Worm (Caenorhabditis elegans) whole organism, L4 larva: ENCODE data around the gene kars-1.

Source experiments
- F10B5.3 ChIP-seq: sonication (generic microtip); optimal IDR thresholded peaks from 2 replicates; lab custom pipeline; 2016; ENCODE audit warnings: mild to moderate bottlenecking, missing genetic modification characterization, missing compliant biosample characterization
- R02D3.7 ChIP-seq: fragments of 150-350 bp; sonication (generic microtip); optimal IDR thresholded peaks from 3 replicates; lab custom pipeline; 2014; ENCODE audit warnings: missing biosample characterization, missing genetic modification characterization
- Y105C5A.15 ChIP-seq: fragments of 200-800 bp; sonication (Bioruptor generic); IDR thresholded peaks from 2 replicates; pipeline ENCODE4 v1.3.6; 2022; ENCODE audit warnings: missing genetic modification characterization, missing compliant biosample characterization
- Y75B8A.6 ChIP-seq: fragments of 200-800 bp; sonication (Bioruptor generic); IDR thresholded peaks from 2 replicates; pipeline ENCODE4 v1.3.6; 2022; ENCODE audit warnings: missing genetic modification reagents, missing genetic modification characterization, missing compliant biosample characterization
- ZK337.2 ChIP-seq: fragments of 200-800 bp; sonication (Bioruptor generic); IDR thresholded peaks from 2 replicates; pipeline ENCODE4 v1.3.6; 2022; ENCODE audit warnings: missing genetic modification reagents, missing genetic modification characterization, missing compliant biosample characterization
- aha-1 ChIP-seq: fragments of 150-350 bp; peaks from one replicate; lab custom pipeline; 2014; ENCODE audit warnings: missing biosample characterization, missing genetic modification characterization
- aly-2 ChIP-seq: sonication (generic microtip); optimal IDR thresholded peaks from 2 replicates; lab custom pipeline; 2018; ENCODE audit warnings: missing biosample characterization, missing genetic modification characterization
- attf-4 ChIP-seq: sonication (generic microtip); optimal IDR thresholded peaks from 3 replicates; lab custom pipeline; 2017; ENCODE audit warnings: missing biosample characterization, missing genetic modification characterization
- ceh-32 ChIP-seq: sonication (generic microtip); optimal IDR thresholded peaks from 2 replicates; lab custom pipeline; 2016; ENCODE audit warnings: mild to moderate bottlenecking, missing genetic modification characterization, missing compliant biosample characterization; ENCODE audit not compliant: poor library complexity
- ceh-44 ChIP-seq: fragments of 200-800 bp; sonication (Bioruptor generic); IDR thresholded peaks from 2 replicates; pipeline ENCODE4 v1.3.6; 2022; ENCODE audit warnings: missing genetic modification reagents, missing genetic modification characterization, missing compliant biosample characterization
- ceh-82 ChIP-seq: sonication (generic microtip); optimal IDR thresholded peaks from 2 replicates; lab custom pipeline; 2017; ENCODE audit warnings: missing biosample characterization, missing genetic modification characterization
- cey-2 ChIP-seq: sonication (generic microtip); optimal IDR thresholded peaks from 3 replicates; lab custom pipeline; 2017; ENCODE audit warnings: missing genetic modification characterization, mild to moderate bottlenecking, missing compliant biosample characterization, antibody characterized with exemption, borderline replicate concordance; ENCODE audit not compliant: insufficient read depth
- daf-12 ChIP-seq: fragments of 150-350 bp; optimal IDR thresholded peaks from 2 replicates; lab custom pipeline; 2014; ENCODE audit warnings: missing biosample characterization, missing genetic modification reagents, missing genetic modification characterization
- daf-8 ChIP-seq: fragments of 200-800 bp; sonication (Bioruptor generic); IDR thresholded peaks from 2 replicates; pipeline ENCODE4 v1.3.6; 2022; ENCODE audit warnings: missing genetic modification characterization, missing compliant biosample characterization
- dmd-6 ChIP-seq: fragments of 200-800 bp; sonication (Bioruptor generic); IDR thresholded peaks from 2 replicates; pipeline ENCODE4 v1.3.6; 2022; ENCODE audit warnings: missing genetic modification reagents, missing genetic modification characterization, missing compliant biosample characterization
- dmd-9 ChIP-seq: fragments of 200-800 bp; sonication (Bioruptor generic); IDR thresholded peaks from 2 replicates; pipeline ENCODE4 v1.3.6; 2022; ENCODE audit warnings: missing genetic modification reagents, missing genetic modification characterization, missing compliant biosample characterization
- dpl-1 ChIP-seq: fragments of 150-350 bp; optimal IDR thresholded peaks from 2 replicates; lab custom pipeline; 2014; ENCODE audit warnings: missing biosample characterization, missing genetic modification reagents, missing genetic modification characterization
- egl-27 ChIP-seq: sonication (generic microtip); optimal IDR thresholded peaks from 3 replicates; lab custom pipeline; 2017; ENCODE audit warnings: missing biosample characterization, missing genetic modification reagents, missing genetic modification characterization
- fkh-10 ChIP-seq: fragments of 150-350 bp; optimal IDR thresholded peaks from 2 replicates; lab custom pipeline; 2014; ENCODE audit warnings: missing biosample characterization, missing genetic modification reagents, missing genetic modification characterization
- gei-8 ChIP-seq: fragments of 200-800 bp; sonication (Bioruptor generic); optimal IDR thresholded peaks from 2 replicates; lab custom pipeline; 2018; ENCODE audit warnings: mild to moderate bottlenecking, missing genetic modification characterization, missing compliant biosample characterization
- hlh-11 ChIP-seq: fragments of 200-800 bp; sonication (Bioruptor generic); optimal IDR thresholded peaks from 2 replicates; lab custom pipeline; 2018; ENCODE audit warnings: mild to moderate bottlenecking, missing genetic modification characterization, missing compliant biosample characterization
- hmg-1.1 ChIP-seq: fragments of 200-800 bp; sonication (Bioruptor generic); IDR thresholded peaks from 2 replicates; pipeline ENCODE4 v1.3.6; 2022; ENCODE audit warnings: missing genetic modification reagents, missing genetic modification characterization, missing compliant biosample characterization
- lin-13 ChIP-seq: fragments of 150-350 bp; optimal IDR thresholded peaks from 2 replicates; lab custom pipeline; 2014; ENCODE audit warnings: missing biosample characterization, missing genetic modification reagents, missing genetic modification characterization
- lin-38 ChIP-seq: fragments of 200-800 bp; sonication (Bioruptor generic); IDR thresholded peaks from 2 replicates; pipeline ENCODE4 v1.3.6; 2022; ENCODE audit warnings: missing genetic modification reagents, missing genetic modification characterization, missing compliant biosample characterization
- lir-3 ChIP-seq: sonication (generic microtip); optimal IDR thresholded peaks from 2 replicates; lab custom pipeline; 2016; ENCODE audit warnings: mild to moderate bottlenecking, missing genetic modification characterization, missing compliant biosample characterization
- mdl-1 ChIP-seq, 2 experiments: fragments of 150-350 bp in 1 of 2; sonication (generic microtip) in 1 of 2; optimal IDR thresholded peaks; 2 replicates each; lab custom pipeline; 2014 to 2017; ENCODE audit warnings: missing biosample characterization in 2 of 2, missing genetic modification characterization in 2 of 2
- mdt-29 ChIP-seq: fragments of 200-800 bp; sonication (Bioruptor generic); IDR thresholded peaks from 2 replicates; pipeline ENCODE4 v1.3.6; 2022; ENCODE audit warnings: missing genetic modification reagents, missing genetic modification characterization, missing compliant biosample characterization
- mep-1 ChIP-seq: fragments of 150-350 bp; sonication (generic microtip); optimal IDR thresholded peaks from 3 replicates; lab custom pipeline; 2014; ENCODE audit warnings: missing biosample characterization, missing genetic modification characterization
- mxl-2 ChIP-seq: fragments of 200-800 bp; sonication (Bioruptor generic); conservative IDR thresholded peaks from 2 replicates; pipeline ENCODE4 v1.3.6; 2022; ENCODE audit warnings: missing genetic modification reagents, missing genetic modification characterization, missing compliant biosample characterization
- nhr-10 ChIP-seq: fragments of 150-350 bp; optimal IDR thresholded peaks from 2 replicates; lab custom pipeline; 2014; ENCODE audit warnings: missing biosample characterization, missing genetic modification characterization
- nhr-11 ChIP-seq: fragments of 150-350 bp; optimal IDR thresholded peaks from 2 replicates; lab custom pipeline; 2014; ENCODE audit warnings: missing biosample characterization, missing genetic modification characterization
- nhr-111 ChIP-seq: fragments of 200-800 bp; sonication (Bioruptor generic); optimal IDR thresholded peaks from 2 replicates; lab custom pipeline; 2018; ENCODE audit warnings: mild to moderate bottlenecking, missing genetic modification characterization, missing compliant biosample characterization
- nhr-237 ChIP-seq: sonication (generic microtip); optimal IDR thresholded peaks from 2 replicates; lab custom pipeline; 2017; ENCODE audit warnings: missing biosample characterization, missing genetic modification characterization
- nhr-25 ChIP-seq: sonication (generic microtip); optimal IDR thresholded peaks from 2 replicates; lab custom pipeline; 2017; ENCODE audit warnings: missing genetic modification characterization, mild to moderate bottlenecking, missing compliant biosample characterization, antibody characterized with exemption, moderate library complexity, borderline replicate concordance; ENCODE audit not compliant: insufficient read depth
- nhr-28 ChIP-seq: fragments of 150-350 bp; optimal IDR thresholded peaks from 2 replicates; lab custom pipeline; 2014; ENCODE audit warnings: missing biosample characterization, missing genetic modification characterization
- pha-4 ChIP-seq, 2 experiments: fragments of 150-350 bp in 1 of 2; fragments of 200-800 bp in 1 of 2; sonication (Bioruptor generic) in 1 of 2; IDR thresholded peaks in 1 of 2; optimal IDR thresholded peaks in 1 of 2; 2 replicates each; pipeline versions ENCODE4 v1.3.6 to Lab custom; 2014 to 2022; ENCODE audit warnings: missing genetic modification characterization in 2 of 2, missing genetic modification reagents in 2 of 2, missing biosample characterization in 1 of 2, missing compliant biosample characterization in 1 of 2
- pqm-1 ChIP-seq: sonication (generic microtip); optimal IDR thresholded peaks from 2 replicates; lab custom pipeline; 2017; ENCODE audit warnings: missing biosample characterization, missing genetic modification characterization
- sdz-12 ChIP-seq: fragments of 200-800 bp; sonication (Bioruptor generic); optimal IDR thresholded peaks from 2 replicates; lab custom pipeline; 2018; ENCODE audit warnings: mild to moderate bottlenecking, missing genetic modification characterization, missing compliant biosample characterization
- skn-1 ChIP-seq: fragments of 150-350 bp; optimal IDR thresholded peaks from 2 replicates; lab custom pipeline; 2014; ENCODE audit warnings: missing biosample characterization, missing genetic modification characterization
- snpc-1.2 ChIP-seq: fragments of 200-800 bp; sonication (Bioruptor generic); IDR thresholded peaks from 2 replicates; pipeline ENCODE4 v1.3.6; 2022; ENCODE audit warnings: missing genetic modification reagents, missing genetic modification characterization, missing compliant biosample characterization
- spr-3 ChIP-seq: fragments of 200-800 bp; sonication (Bioruptor generic); optimal IDR thresholded peaks from 2 replicates; lab custom pipeline; 2018; ENCODE audit warnings: mild to moderate bottlenecking, missing genetic modification characterization, missing compliant biosample characterization
- unc-130 ChIP-seq: sonication (generic microtip); optimal IDR thresholded peaks from 2 replicates; lab custom pipeline; 2016; ENCODE audit warnings: missing genetic modification reagents, missing genetic modification characterization, missing compliant biosample characterization
- unc-62 ChIP-seq, 3 experiments: fragments of 150-350 bp in 1 of 3; sonication (generic microtip); optimal IDR thresholded peaks in 2 of 3; peaks in 1 of 3; 1 replicate in 1 of 3; 2 replicates in 2 of 3; lab custom pipeline; 2014 to 2017; ENCODE audit warnings: missing biosample characterization in 3 of 3, missing genetic modification characterization in 3 of 3, missing genetic modification reagents in 3 of 3, missing genotype in 1 of 3
- zag-1 ChIP-seq: fragments of 150-350 bp; optimal IDR thresholded peaks from 2 replicates; lab custom pipeline; 2014; ENCODE audit warnings: missing biosample characterization, missing genetic modification characterization
- zfp-2 ChIP-seq: sonication (generic microtip); optimal IDR thresholded peaks from 2 replicates; lab custom pipeline; 2016; ENCODE audit warnings: mild to moderate bottlenecking, missing genetic modification characterization, missing compliant biosample characterization
- zip-11 ChIP-seq: fragments of 200-800 bp; sonication (Bioruptor generic); IDR thresholded peaks from 2 replicates; pipeline ENCODE4 v1.3.6; 2022; ENCODE audit warnings: missing genetic modification characterization, missing compliant biosample characterization
- ztf-11 ChIP-seq: fragments of 150-350 bp; optimal IDR thresholded peaks from 2 replicates; lab custom pipeline; 2014; ENCODE audit warnings: missing biosample characterization, missing genetic modification characterization
- ztf-7 ChIP-seq: fragments of 150-350 bp; optimal IDR thresholded peaks from 2 replicates; lab custom pipeline; 2014; ENCODE audit warnings: missing biosample characterization, missing genetic modification characterization

kars-1 gene

DNA sequence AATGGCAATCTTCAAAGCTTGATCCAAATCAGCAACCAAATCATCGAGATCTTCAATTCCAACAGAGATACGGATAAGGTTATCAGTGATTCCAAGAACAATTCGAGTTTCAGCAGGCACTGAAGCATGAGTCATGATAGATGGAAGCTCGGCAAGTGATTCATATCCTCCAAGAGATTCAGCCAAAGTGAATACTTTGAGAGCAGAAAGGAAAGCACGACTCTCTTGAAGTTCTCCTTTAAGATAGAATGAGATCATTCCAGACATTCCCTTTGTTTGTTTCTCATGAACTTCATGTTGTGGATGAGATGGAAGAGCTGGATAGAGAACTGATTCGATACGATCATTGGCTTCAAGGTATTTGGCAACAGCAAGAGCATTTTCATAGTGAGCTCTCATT lies 15.9 kb downstream of the kars-1 start:
- peak in 1 of 2 experiments; percentile 98 for TF ChIP-seq unc-62 (GFP tag; optimal IDR thresholded peaks at IDR 0.05 in 1 of 2; lab: Kevin White, UChicago)
- TF ChIP-seq unc-62 (tag; optimal IDR thresholded peaks at IDR 0.05; lab: Kevin White, UChicago): no peak
- no peak for TF ChIP-seq ceh-82 (tag; lab: Kevin White, UChicago)
- no peak for TF ChIP-seq ceh-44 (GFP tag; lab: Robert Waterston, UW)
- TF ChIP-seq mxl-2: no peak
- TF ChIP-seq lin-38 (GFP tag; lab: Robert Waterston, UW): peak; percentile 14; the same call in 1 of the 2 replicates

- TF ChIP-seq spr-3 (GFP tag; lab: Kevin White, UChicago): no peak
- TF ChIP-seq nhr-28 (tag; lab: Kevin White, UChicago): no peak
- no peak for TF ChIP-seq ceh-32 (tag; lab: Kevin White, UChicago)
- no peak for TF ChIP-seq sdz-12 (GFP tag; lab: Kevin White, UChicago)
- TF ChIP-seq lir-3 (tag; lab: Kevin White, UChicago): no peak
- TF ChIP-seq lin-13 (GFP tag; lab: Kevin White, UChicago): no peak
- TF ChIP-seq zfp-2 (tag; lab: Kevin White, UChicago): no peak
- TF ChIP-seq unc-130 (GFP tag; lab: Kevin White, UChicago): no peak
- no peak for TF ChIP-seq nhr-11
- TF ChIP-seq mep-1: no peak
- TF ChIP-seq ZK337.2 (GFP tag; lab: Robert Waterston, UW): no peak
- TF ChIP-seq attf-4: no peak
- no peak for TF ChIP-seq egl-27
- no peak for TF ChIP-seq nhr-25 (tag; lab: Kevin White, UChicago)
- TF ChIP-seq ztf-7 (tag; lab: Kevin White, UChicago): no peak
- TF ChIP-seq mdt-29: no peak
- no peak for TF ChIP-seq nhr-237 (tag; lab: Kevin White, UChicago)
- no peak for TF ChIP-seq F10B5.3
- TF ChIP-seq Y75B8A.6 (GFP tag; lab: Robert Waterston, UW): no peak
- no peak for TF ChIP-seq dmd-9 (GFP tag; lab: Robert Waterston, UW)
These were observed 17.2 kb downstream of the kars-1 start, which contains the start of gene ZK1127.3 for ce11 chrII:7054987-7055386. Gene ZK1127.3, plus strand, starts transcription at chrII:7055287.

DNA sequence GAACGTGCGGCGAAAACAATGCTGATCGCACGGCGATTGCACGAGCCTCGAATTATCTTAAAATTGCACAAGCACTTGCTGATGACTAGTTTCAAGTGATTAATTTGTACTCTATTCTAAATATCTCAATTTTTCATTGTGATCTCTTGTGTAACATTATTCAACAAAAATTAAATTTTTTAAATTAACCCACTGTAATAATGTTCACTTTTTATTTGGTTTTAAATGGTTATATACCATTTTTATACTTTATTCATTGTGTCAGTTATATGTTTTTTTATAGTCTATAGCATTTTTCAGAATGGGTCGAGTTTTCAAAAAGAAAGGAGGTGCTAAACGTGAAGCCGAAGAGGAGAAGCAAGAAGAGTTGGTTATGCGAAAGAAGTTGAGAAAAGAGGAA lies 18.6 kb downstream of the kars-1 start, which contains the start of gene ZK1127.4:
Gene ZK1127.4, plus strand, starts transcription at position 301 of the 400 bp plus-strand sequence.
- no peak for TF ChIP-seq nhr-10 (tag; lab: Kevin White, UChicago)
- TF ChIP-seq aha-1 (tag; lab: Kevin White, UChicago): no peak
- no peak for TF ChIP-seq Y105C5A.15 (GFP tag; lab: Robert Waterston, UW)
- TF ChIP-seq daf-12 (tag; lab: Kevin White, UChicago): no peak
- no peak for TF ChIP-seq F10B5.3
- TF ChIP-seq dmd-6: no peak
- TF ChIP-seq pqm-1: no peak
- no peak for TF ChIP-seq snpc-1.2 (GFP tag; lab: Robert Waterston, UW)
- no peak for TF ChIP-seq zag-1 (tag; lab: Kevin White, UChicago)
- TF ChIP-seq nhr-111: no peak
- no peak for TF ChIP-seq ztf-11
- TF ChIP-seq aly-2 (tag; lab: Kevin White, UChicago): no peak
- no peak for TF ChIP-seq sdz-12 (GFP tag; lab: Kevin White, UChicago)
- TF ChIP-seq pha-4 (GFP tag; IDR thresholded peaks at IDR 0.05; lab: Robert Waterston, UW): no peak
- no peak for TF ChIP-seq pha-4 (tag; optimal IDR thresholded peaks at IDR 0.05; lab: Kevin White, UChicago)

- TF ChIP-seq daf-8 (GFP tag; lab: Robert Waterston, UW) (no peak), R02D3.7 (tag; lab: Kevin White, UChicago) (no peak), hmg-1.1 (GFP tag; lab: Robert Waterston, UW) (no peak), gei-8 (GFP tag; lab: Kevin White, UChicago) (no peak), hlh-11 (tag; lab: Kevin White, UChicago) (no peak), dpl-1 (no peak), fkh-10 (GFP tag; lab: Kevin White, UChicago) (no peak), mdl-1 (tag; optimal IDR thresholded peaks at IDR 0.05; lab: Kevin White, UChicago) (no peak), cey-2 (tag; lab: Kevin White, UChicago) (no peak), skn-1 (tag; lab: Kevin White, UChicago) (no peak), zip-11 (GFP tag; lab: Robert Waterston, UW) (no peak)
These were observed 19.2 kb downstream of the kars-1 start, which contains the start of gene ZK1127.13 for ce11 chrII:7053001-7053400. Gene ZK1127.13, plus strand, starts transcription at chrII:7053301.
